Worm (Caenorhabditis elegans) whole organism, L2 larva: ENCODE data around the gene sax-2.

Experiments
- F13H6.1 ChIP-seq: sonication (generic microtip); optimal IDR thresholded peaks from 2 replicates; lab custom pipeline; 2016; ENCODE audit warnings: missing genetic modification characterization, missing compliant biosample characterization
- Y55F3AM.14 ChIP-seq: fragments of 200-800 bp; sonication (Bioruptor generic); optimal IDR thresholded peaks from 2 replicates; lab custom pipeline; 2018; ENCODE audit warnings: mild to moderate bottlenecking, missing genetic modification characterization, missing compliant biosample characterization
- alr-1 ChIP-seq: fragments of 150-350 bp; optimal IDR thresholded peaks from 2 replicates; lab custom pipeline; 2014; ENCODE audit warnings: missing biosample characterization, missing genetic modification characterization
- aly-2 ChIP-seq: fragments of 150-350 bp; optimal IDR thresholded peaks from 2 replicates; lab custom pipeline; 2014; ENCODE audit warnings: missing biosample characterization, missing genetic modification characterization
- ama-1 ChIP-seq: fragments of 150-350 bp; optimal IDR thresholded peaks from 2 replicates; lab custom pipeline; 2018; ENCODE audit warnings: inconsistent platforms
- ceh-82 ChIP-seq: fragments of 150-350 bp; optimal IDR thresholded peaks from 2 replicates; lab custom pipeline; 2014; ENCODE audit warnings: missing biosample characterization, missing genetic modification characterization
- crh-2 ChIP-seq: sonication (generic microtip); optimal IDR thresholded peaks from 2 replicates; lab custom pipeline; 2017; ENCODE audit warnings: missing biosample characterization, missing genetic modification characterization
- egl-27 ChIP-seq: sonication (generic microtip); optimal IDR thresholded peaks from 3 replicates; lab custom pipeline; 2017; ENCODE audit warnings: missing biosample characterization, missing genetic modification reagents, missing genetic modification characterization
- elt-1 ChIP-seq: fragments of 150-350 bp; optimal IDR thresholded peaks from 2 replicates; lab custom pipeline; 2014; ENCODE audit warnings: missing biosample characterization, missing genetic modification characterization
- fos-1 ChIP-seq: fragments of 150-350 bp; optimal IDR thresholded peaks from 2 replicates; lab custom pipeline; 2014; ENCODE audit warnings: missing biosample characterization, missing genetic modification characterization
- gmeb-1 ChIP-seq: fragments of 150-350 bp; optimal IDR thresholded peaks from 2 replicates; lab custom pipeline; 2014; ENCODE audit warnings: missing biosample characterization, missing genetic modification characterization
- lin-13 ChIP-seq: fragments of 150-350 bp; optimal IDR thresholded peaks from 2 replicates; lab custom pipeline; 2014; ENCODE audit warnings: missing biosample characterization, missing genetic modification reagents, missing genetic modification characterization
- lin-39 ChIP-seq: fragments of 150-350 bp; optimal IDR thresholded peaks from 2 replicates; lab custom pipeline; 2014; ENCODE audit warnings: missing biosample characterization, missing genetic modification reagents, missing genetic modification characterization
- lsy-2 ChIP-seq, 2 experiments: fragments of 150-350 bp in 1 of 2; sonication (generic microtip) in 1 of 2; optimal IDR thresholded peaks; 2 replicates each; lab custom pipeline; 2014 to 2017; ENCODE audit warnings: missing biosample characterization in 2 of 2, missing genetic modification characterization in 2 of 2
- mbf-1 ChIP-seq: sonication (generic microtip); optimal IDR thresholded peaks from 2 replicates; lab custom pipeline; 2017; ENCODE audit warnings: missing biosample characterization, missing genetic modification characterization
- nhr-10 ChIP-seq: sonication (generic microtip); optimal IDR thresholded peaks from 2 replicates; lab custom pipeline; 2017; ENCODE audit warnings: missing biosample characterization, missing genetic modification characterization
- nhr-11 ChIP-seq: fragments of 150-350 bp; optimal IDR thresholded peaks from 2 replicates; lab custom pipeline; 2014; ENCODE audit warnings: missing biosample characterization, missing genetic modification characterization
- nhr-12 ChIP-seq: fragments of 150-350 bp; optimal IDR thresholded peaks from 2 replicates; lab custom pipeline; 2014; ENCODE audit warnings: missing biosample characterization, missing genetic modification characterization
- nhr-129 ChIP-seq: fragments of 150-350 bp; optimal IDR thresholded peaks from 2 replicates; lab custom pipeline; 2014; ENCODE audit warnings: missing biosample characterization, missing genetic modification characterization
- nhr-21 ChIP-seq: fragments of 150-350 bp; optimal IDR thresholded peaks from 2 replicates; lab custom pipeline; 2014; ENCODE audit warnings: missing biosample characterization, missing genetic modification characterization
- nhr-23 ChIP-seq: fragments of 150-350 bp; optimal IDR thresholded peaks from 2 replicates; lab custom pipeline; 2014; ENCODE audit warnings: missing biosample characterization, missing genetic modification reagents, missing genetic modification characterization
- nhr-237 ChIP-seq: fragments of 150-350 bp; optimal IDR thresholded peaks from 2 replicates; lab custom pipeline; 2014; ENCODE audit warnings: missing biosample characterization, missing genetic modification characterization
- nhr-6 ChIP-seq: fragments of 150-350 bp; optimal IDR thresholded peaks from 2 replicates; lab custom pipeline; 2014; ENCODE audit warnings: missing biosample characterization, missing genetic modification characterization
- nhr-77 ChIP-seq: fragments of 150-350 bp; optimal IDR thresholded peaks from 2 replicates; lab custom pipeline; 2014; ENCODE audit warnings: missing biosample characterization, missing genetic modification characterization
- peb-1 ChIP-seq: fragments of 150-350 bp; optimal IDR thresholded peaks from 2 replicates; lab custom pipeline; 2014; ENCODE audit warnings: missing biosample characterization, missing genetic modification characterization
- sem-4 ChIP-seq: fragments of 150-350 bp; optimal IDR thresholded peaks from 2 replicates; lab custom pipeline; 2014; ENCODE audit warnings: missing biosample characterization, missing genetic modification reagents, missing genetic modification characterization
- skn-1 ChIP-seq: sonication (generic microtip); optimal IDR thresholded peaks from 2 replicates; lab custom pipeline; 2017; ENCODE audit warnings: missing biosample characterization, missing genetic modification characterization
- sma-3 ChIP-seq: sonication (generic microtip); optimal IDR thresholded peaks from 2 replicates; lab custom pipeline; 2016; ENCODE audit warnings: missing genetic modification reagents, missing genetic modification characterization, missing compliant biosample characterization
- sma-9 ChIP-seq, 2 experiments: fragments of 150-350 bp in 1 of 2; sonication (generic microtip) in 1 of 2; optimal IDR thresholded peaks; 2 replicates each; lab custom pipeline; 2014 to 2016; ENCODE audit warnings: missing genetic modification characterization in 2 of 2, mild to moderate bottlenecking in 1 of 2, missing biosample characterization in 1 of 2, missing compliant biosample characterization in 1 of 2, missing genetic modification reagents in 1 of 2, moderate library complexity in 1 of 2
- unc-39 ChIP-seq: fragments of 150-350 bp; optimal IDR thresholded peaks from 2 replicates; lab custom pipeline; 2014; ENCODE audit warnings: missing biosample characterization, missing genetic modification characterization
- unc-55 ChIP-seq: fragments of 150-350 bp; sonication (generic microtip); optimal IDR thresholded peaks from 3 replicates; lab custom pipeline; 2014; ENCODE audit warnings: missing biosample characterization, missing genetic modification reagents, missing genetic modification characterization
- unc-62 ChIP-seq: fragments of 150-350 bp; optimal IDR thresholded peaks from 2 replicates; lab custom pipeline; 2014; ENCODE audit warnings: missing biosample characterization, missing genetic modification reagents, missing genetic modification characterization

sax-2 gene

ce11 chrIII:5140559-5140958, 31.1 kb downstream of the sax-2 start:
- TF ChIP-seq mbf-1 (tag; lab: Kevin White, UChicago) (no peak), lsy-2 (tag; optimal IDR thresholded peaks at IDR 0.05; lab: Kevin White, UChicago) (peak in 1 of 2 experiments; percentile 67), aly-2 (tag; lab: Kevin White, UChicago) (no peak), gmeb-1 (tag; lab: Kevin White, UChicago) (no peak), nhr-6 (tag; lab: Kevin White, UChicago) (no peak), crh-2 (tag; lab: Kevin White, UChicago) (no peak), elt-1 (tag; lab: Kevin White, UChicago) (no peak), nhr-21 (tag; lab: Kevin White, UChicago) (no peak), unc-62 (GFP tag; lab: Kevin White, UChicago) (no peak), nhr-10 (no peak), sma-9 (GFP tag; optimal IDR thresholded peaks at IDR 0.05; lab: Kevin White, UChicago) (peak; percentile 36), sma-9 (tag; optimal IDR thresholded peaks at IDR 0.05; lab: Kevin White, UChicago) (no peak), F13H6.1 (tag; lab: Kevin White, UChicago) (peak; percentile 56)

- TF ChIP-seq alr-1 (no peak), skn-1 (tag; lab: Kevin White, UChicago) (no peak), sma-3 (GFP tag; lab: Kevin White, UChicago) (peak; percentile 36), Y55F3AM.14 (GFP tag; lab: Kevin White, UChicago) (no peak), nhr-23 (tag; lab: Kevin White, UChicago) (no peak), sma-9 (GFP tag; optimal IDR thresholded peaks at IDR 0.05; lab: Kevin White, UChicago) (no peak), sma-9 (tag; optimal IDR thresholded peaks at IDR 0.05; lab: Kevin White, UChicago) (no peak), ama-1 (lab: Kevin White, UChicago) (no peak), unc-39 (no peak), lin-13 (no peak), nhr-129 (tag; lab: Kevin White, UChicago) (peak; percentile 6), unc-55 (GFP tag; lab: Kevin White, UChicago) (no peak), lsy-2 (tag; optimal IDR thresholded peaks at IDR 0.05; lab: Kevin White, UChicago) (peak in 1 of 2 experiments; percentile 1), crh-2 (tag; lab: Kevin White, UChicago) (no peak)
Measured at ce11 chrIII:5141935-5142334, 32.4 kb downstream of the sax-2 start.

ce11 chrIII:5143520-5143919, 34.0 kb downstream of the sax-2 start:
- TF ChIP-seq nhr-11 (no peak), nhr-237 (tag; lab: Kevin White, UChicago) (no peak), crh-2 (tag; lab: Kevin White, UChicago) (no peak), Y55F3AM.14 (GFP tag; lab: Kevin White, UChicago) (no peak), aly-2 (tag; lab: Kevin White, UChicago) (no peak), nhr-12 (no peak), ama-1 (lab: Kevin White, UChicago) (no peak), egl-27 (tag; lab: Kevin White, UChicago) (no peak), alr-1 (no peak), ceh-82 (tag; lab: Kevin White, UChicago) (no peak), elt-1 (tag; lab: Kevin White, UChicago) (no peak), nhr-10 (no peak)
- TF ChIP-seq, all 48 proteins: peak for 0

- TF ChIP-seq nhr-77 (no peak), sma-9 (GFP tag; optimal IDR thresholded peaks at IDR 0.05; lab: Kevin White, UChicago) (peak; percentile 0), sma-9 (tag; optimal IDR thresholded peaks at IDR 0.05; lab: Kevin White, UChicago) (no peak), nhr-129 (tag; lab: Kevin White, UChicago) (peak; percentile 34), egl-27 (tag; lab: Kevin White, UChicago) (no peak), peb-1 (no peak)
Measured at ce11 chrIII:5144169-5144568, 34.7 kb downstream of the sax-2 start.

ce11 chrIII:5145874-5146273, 36.4 kb downstream of the sax-2 start:
- peak; percentile 51 for TF ChIP-seq fos-1 (tag; lab: Kevin White, UChicago)
- TF ChIP-seq lin-39 (tag; lab: Kevin White, UChicago): no peak

ce11 chrIII:5146749-5147148, 37.2 kb downstream of the sax-2 start:
- TF ChIP-seq nhr-129 (tag; lab: Kevin White, UChicago): no peak
- peak; percentile 5 for TF ChIP-seq crh-2 (tag; lab: Kevin White, UChicago)
- TF ChIP-seq fos-1 (tag; lab: Kevin White, UChicago): peak; percentile 52
- TF ChIP-seq sem-4 (tag; lab: Kevin White, UChicago): no peak
- TF ChIP-seq, all 48 proteins: peak for 2
